Fruit fly (Drosophila melanogaster) whole organism, wandering third instar larva: Measurements from ENCODE around the gene CG10182.
A peak's percentile ranks its signal among the peaks of the same experiment; 100 is the strongest.

Source experiments
- Abd-B ChIP-seq: fragments of >200 bp; optimal IDR thresholded peaks from 2 replicates; lab custom pipeline; 2017; ENCODE audit warnings: missing biosample characterization, missing genetic modification characterization
- CG32264 ChIP-seq: fragments of 200-800 bp; sonication (Bioruptor generic); optimal IDR thresholded peaks from 2 replicates; lab custom pipeline; 2016; ENCODE audit warnings: missing biosample characterization, missing genetic modification characterization
- CG9705 ChIP-seq: fragments of 200-800 bp; sonication (Bioruptor generic); optimal IDR thresholded peaks from 2 replicates; lab custom pipeline; 2018; ENCODE audit warnings: missing biosample characterization, mild to moderate bottlenecking, missing genetic modification characterization
- CrebA ChIP-seq: fragments of 200-800 bp; sonication (Bioruptor generic); optimal IDR thresholded peaks from 2 replicates; lab custom pipeline; 2016; ENCODE audit warnings: missing biosample characterization, mild to moderate bottlenecking, missing genetic modification characterization, borderline replicate concordance
- Dfd ChIP-seq: fragments of >200 bp; optimal IDR thresholded peaks from 2 replicates; lab custom pipeline; 2017; ENCODE audit warnings: missing biosample characterization, missing genetic modification characterization
- Dif ChIP-seq: fragments of 200-275, 200-300 bp; sonication (Bioruptor generic); optimal IDR thresholded peaks from 2 replicates; lab custom pipeline; 2018; ENCODE audit warnings: missing biosample characterization, missing genetic modification characterization; ENCODE audit not compliant: partially characterized antibody
- GATAd ChIP-seq: sonication (Bioruptor generic); optimal IDR thresholded peaks from 2 replicates; lab custom pipeline; 2016; ENCODE audit warnings: missing biosample characterization, missing genetic modification characterization
- HLH106 ChIP-seq: fragments of 200-800 bp; optimal IDR thresholded peaks from 3 replicates; lab custom pipeline; 2019; ENCODE audit warnings: missing biosample characterization, mild to moderate bottlenecking, missing genetic modification characterization, moderate library complexity
- Hnf4 ChIP-seq: fragments of 200-800 bp; sonication (Bioruptor generic); optimal IDR thresholded peaks from 2 replicates; lab custom pipeline; 2016; ENCODE audit warnings: missing biosample characterization, mild to moderate bottlenecking, missing genetic modification characterization
- Hr78 ChIP-seq: fragments of >200 bp; optimal IDR thresholded peaks from 2 replicates; lab custom pipeline; 2017; ENCODE audit warnings: missing biosample characterization, missing genetic modification characterization
- Hr83 ChIP-seq: fragments of 200-300 bp; sonication (Bioruptor generic); optimal IDR thresholded peaks from 2 replicates; lab custom pipeline; 2016; ENCODE audit warnings: missing biosample characterization, mild to moderate bottlenecking, missing genetic modification characterization, moderate library complexity; ENCODE audit not compliant: poor library complexity, severe bottlenecking
- Jra ChIP-seq: sonication (Bioruptor generic); optimal IDR thresholded peaks from 2 replicates; lab custom pipeline; 2016; ENCODE audit warnings: missing biosample characterization, missing genetic modification characterization
- Mio ChIP-seq: sonication (Bioruptor generic); optimal IDR thresholded peaks from 2 replicates; lab custom pipeline; 2016; ENCODE audit warnings: missing biosample characterization, missing genetic modification characterization
- Myc ChIP-seq: fragments of >200 bp; optimal IDR thresholded peaks from 2 replicates; lab custom pipeline; 2017
- N ChIP-seq: fragments of >200 bp; optimal IDR thresholded peaks from 2 replicates; lab custom pipeline; 2018; ENCODE audit warnings: missing biosample characterization, missing external identifiers, missing genetic modification characterization
- OdsH ChIP-seq: fragments of 200-800 bp; sonication (Bioruptor generic); optimal IDR thresholded peaks from 2 replicates; lab custom pipeline; 2016; ENCODE audit warnings: missing biosample characterization, mild to moderate bottlenecking, missing genetic modification characterization
- Rel ChIP-seq, 2 experiments: fragments of 200-800 bp; sonication (Bioruptor generic) in 1 of 2; optimal IDR thresholded peaks; 2 replicates in 1 of 2; 3 replicates in 1 of 2; lab custom pipeline; 2016 to 2019; ENCODE audit warnings: mild to moderate bottlenecking in 2 of 2, missing biosample characterization in 2 of 2, missing genetic modification characterization in 2 of 2, moderate library complexity in 1 of 2
- Sp1 ChIP-seq: fragments of 200-800 bp; sonication (Bioruptor generic); optimal IDR thresholded peaks from 3 replicates; lab custom pipeline; 2019; ENCODE audit warnings: missing biosample characterization, mild to moderate bottlenecking, missing genetic modification characterization, moderate library complexity
- Vsx2 ChIP-seq: fragments of 200-300, 225-300 bp; sonication (Bioruptor generic); optimal IDR thresholded peaks from 2 replicates; lab custom pipeline; 2018; ENCODE audit warnings: missing biosample characterization, missing genetic modification characterization; ENCODE audit not compliant: partially characterized antibody
- br ChIP-seq: fragments of 200-800 bp; sonication (Bioruptor generic); optimal IDR thresholded peaks from 2 replicates; lab custom pipeline; 2016; ENCODE audit warnings: missing biosample characterization, missing genetic modification characterization
- brk ChIP-seq: fragments of 200-800 bp; sonication (Bioruptor generic); optimal IDR thresholded peaks from 2 replicates; lab custom pipeline; 2016; ENCODE audit warnings: missing biosample characterization, mild to moderate bottlenecking, missing genetic modification characterization
- dl ChIP-seq, 2 experiments: fragments of 175-275, 200-275 bp in 1 of 2; fragments of 200-275 bp in 1 of 2; sonication (Bioruptor generic); optimal IDR thresholded peaks; lab custom pipeline; 2018; ENCODE audit warnings: mild to moderate bottlenecking in 2 of 2, missing biosample characterization in 2 of 2, missing genetic modification characterization in 2 of 2, moderate library complexity in 2 of 2; ENCODE audit not compliant: partially characterized antibody in 2 of 2, insufficient read depth in 1 of 2
- dmrt93B ChIP-seq: fragments of 200-800 bp; sonication (Bioruptor generic); optimal IDR thresholded peaks from 2 replicates; lab custom pipeline; 2018; ENCODE audit warnings: missing biosample characterization, mild to moderate bottlenecking, missing genetic modification characterization
- dsf ChIP-seq: sonication (Bioruptor generic); optimal IDR thresholded peaks from 2 replicates; lab custom pipeline; 2016; ENCODE audit warnings: missing biosample characterization, missing genetic modification characterization, borderline replicate concordance
- ey ChIP-seq: fragments of 200-800 bp; sonication (Bioruptor generic); optimal IDR thresholded peaks from 2 replicates; lab custom pipeline; 2016; ENCODE audit warnings: missing biosample characterization, missing genetic modification characterization
- foxo ChIP-seq, 2 experiments: fragments of 200-800 bp; sonication (Bioruptor generic); optimal IDR thresholded peaks; 2 replicates in 1 of 2; 3 replicates in 1 of 2; lab custom pipeline; 2016 to 2017; ENCODE audit warnings: missing biosample characterization in 2 of 2, missing genetic modification characterization in 2 of 2
- fru ChIP-seq: fragments of 200-800 bp; sonication (Bioruptor generic); optimal IDR thresholded peaks from 3 replicates; lab custom pipeline; 2016; ENCODE audit warnings: missing biosample characterization, mild to moderate bottlenecking, missing genetic modification characterization
- h ChIP-seq: fragments of 200-800 bp; sonication (Bioruptor generic); optimal IDR thresholded peaks from 3 replicates; lab custom pipeline; 2016; ENCODE audit warnings: missing biosample characterization, mild to moderate bottlenecking, missing genetic modification characterization
- jim ChIP-seq: fragments of 175-275, 200-325 bp; sonication (Bioruptor generic); optimal IDR thresholded peaks from 2 replicates; lab custom pipeline; 2016; ENCODE audit warnings: missing biosample characterization, mild to moderate bottlenecking, missing genetic modification characterization
- lola ChIP-seq: fragments of >200 bp; optimal IDR thresholded peaks from 2 replicates; lab custom pipeline; 2017; ENCODE audit warnings: missing biosample characterization, missing genetic modification characterization
- pan ChIP-seq: fragments of >200 bp; optimal IDR thresholded peaks from 2 replicates; lab custom pipeline; 2017
- psq ChIP-seq: fragments of 200-800 bp; sonication (Bioruptor generic); optimal IDR thresholded peaks from 3 replicates; lab custom pipeline; 2017; ENCODE audit warnings: missing biosample characterization, mild to moderate bottlenecking, missing genetic modification characterization, moderate library complexity
- rgr ChIP-seq: fragments of 200-800 bp; sonication (Bioruptor generic); optimal IDR thresholded peaks from 3 replicates; lab custom pipeline; 2016; ENCODE audit warnings: missing biosample characterization, mild to moderate bottlenecking, missing genetic modification characterization
- sage ChIP-seq: fragments of 200-800 bp; sonication (Bioruptor generic); optimal IDR thresholded peaks from 2 replicates; lab custom pipeline; 2016; ENCODE audit warnings: missing biosample characterization, mild to moderate bottlenecking, missing genetic modification characterization
- sv ChIP-seq: fragments of 200-800 bp; sonication (Bioruptor generic); optimal IDR thresholded peaks from 3 replicates; lab custom pipeline; 2016; ENCODE audit warnings: missing biosample characterization, missing genetic modification characterization
- tai ChIP-seq: sonication (Bioruptor generic); optimal IDR thresholded peaks from 2 replicates; lab custom pipeline; 2016; ENCODE audit warnings: missing biosample characterization, missing genetic modification characterization
- usp ChIP-seq: fragments of >200 bp; optimal IDR thresholded peaks from 2 replicates; lab custom pipeline; 2017; ENCODE audit warnings: missing biosample characterization, missing genetic modification characterization
- woc ChIP-seq: sonication (Bioruptor generic); optimal IDR thresholded peaks from 2 replicates; lab custom pipeline; 2016; ENCODE audit warnings: missing biosample characterization, mild to moderate bottlenecking, missing genetic modification characterization

Gene CG10182

DNA sequence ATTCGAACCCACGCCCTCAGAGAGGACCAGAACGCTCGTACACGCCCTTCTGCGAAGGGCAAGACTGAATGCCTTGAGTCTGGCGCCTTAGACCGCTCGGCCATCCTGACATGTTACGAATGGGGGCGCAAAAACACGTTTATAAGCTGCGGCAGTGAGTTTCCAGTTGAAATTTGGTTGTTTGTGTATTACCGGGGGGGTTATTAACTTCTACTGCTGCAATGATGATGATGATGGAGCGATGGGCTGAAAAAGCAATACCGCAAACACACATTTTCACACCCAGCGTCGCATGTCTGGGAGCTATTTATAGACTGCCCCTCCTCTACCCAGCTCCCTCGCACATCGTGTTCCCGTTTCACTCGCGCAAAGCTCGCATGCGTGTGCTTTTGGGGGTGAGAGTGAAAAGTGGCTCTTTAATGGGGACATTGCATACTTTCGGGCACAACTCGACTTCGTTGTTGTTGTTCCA lies 11.8 kb upstream of the CG10182 start:
- no peak for TF ChIP-seq dl (GFP tag; optimal IDR thresholded peaks at IDR 0.05; lab: Kevin White, UChicago; ENCODE audit: insufficient read depth in 1 of 2, partially characterized antibody in 2 of 2)
- TF ChIP-seq Vsx2 (GFP tag; lab: Kevin White, UChicago): no peak
- peak; percentile 55 for TF ChIP-seq h (GFP tag; lab: Kevin White, UChicago)
- TF ChIP-seq pan: no peak
- no peak for TF ChIP-seq ey (GFP tag; lab: Kevin White, UChicago)
- TF ChIP-seq CG9705: no peak
- no peak for TF ChIP-seq brk (GFP tag; lab: Kevin White, UChicago)
- TF ChIP-seq usp (GFP tag; lab: Kevin White, UChicago): no peak
- TF ChIP-seq Hnf4 (GFP tag; lab: Kevin White, UChicago): no peak
- no peak for TF ChIP-seq Rel (GFP tag; optimal IDR thresholded peaks at IDR 0.05; lab: Kevin White, UChicago)
- TF ChIP-seq Rel (tag; optimal IDR thresholded peaks at IDR 0.05; lab: Kevin White, UChicago): no peak
- TF ChIP-seq Jra (GFP tag; lab: Kevin White, UChicago): no peak
- no peak for TF ChIP-seq foxo (GFP tag; optimal IDR thresholded peaks at IDR 0.05; lab: Kevin White, UChicago)
- peak; percentile 30 for TF ChIP-seq Dif (GFP tag; lab: Kevin White, UChicago)
- no peak for TF ChIP-seq Mio (GFP tag; lab: Kevin White, UChicago)
- TF ChIP-seq woc (GFP tag; lab: Kevin White, UChicago): no peak
- no peak for TF ChIP-seq sv
- no peak for TF ChIP-seq Dfd
- no peak for TF ChIP-seq HLH106 (tag; lab: Kevin White, UChicago)
- TF ChIP-seq Myc (lab: Kevin White, UChicago): peak; percentile 81
- TF ChIP-seq tai (GFP tag; lab: Kevin White, UChicago): no peak
- no peak for TF ChIP-seq Abd-B (GFP tag; lab: Kevin White, UChicago)
- TF ChIP-seq sage (GFP tag; lab: Kevin White, UChicago): no peak
- TF ChIP-seq CrebA (GFP tag; lab: Kevin White, UChicago): peak; percentile 21
- TF ChIP-seq jim: no peak
- no peak for TF ChIP-seq psq (GFP tag; lab: Kevin White, UChicago)
- TF ChIP-seq br (GFP tag; lab: Kevin White, UChicago): no peak
- no peak for TF ChIP-seq dsf (GFP tag; lab: Kevin White, UChicago)
- no peak for TF ChIP-seq fru (GFP tag; lab: Kevin White, UChicago)
- peak; percentile 33 for TF ChIP-seq N (GFP tag; lab: Kevin White, UChicago)
- TF ChIP-seq rgr (GFP tag; lab: Kevin White, UChicago): no peak
- TF ChIP-seq Sp1 (GFP tag; lab: Kevin White, UChicago): no peak
- no peak for TF ChIP-seq dmrt93B (GFP tag; lab: Kevin White, UChicago)
- no peak for TF ChIP-seq Hr78 (GFP tag; lab: Kevin White, UChicago)
- no peak for TF ChIP-seq Hr83 (GFP tag; lab: Kevin White, UChicago)
- TF ChIP-seq CG32264 (GFP tag; lab: Kevin White, UChicago): no peak
- no peak for TF ChIP-seq GATAd (GFP tag; lab: Kevin White, UChicago)
- TF ChIP-seq OdsH (GFP tag; lab: Kevin White, UChicago): no peak
- no peak for TF ChIP-seq lola (GFP tag; lab: Kevin White, UChicago)
- TF ChIP-seq, all 38 proteins: peak for 5

DNA sequence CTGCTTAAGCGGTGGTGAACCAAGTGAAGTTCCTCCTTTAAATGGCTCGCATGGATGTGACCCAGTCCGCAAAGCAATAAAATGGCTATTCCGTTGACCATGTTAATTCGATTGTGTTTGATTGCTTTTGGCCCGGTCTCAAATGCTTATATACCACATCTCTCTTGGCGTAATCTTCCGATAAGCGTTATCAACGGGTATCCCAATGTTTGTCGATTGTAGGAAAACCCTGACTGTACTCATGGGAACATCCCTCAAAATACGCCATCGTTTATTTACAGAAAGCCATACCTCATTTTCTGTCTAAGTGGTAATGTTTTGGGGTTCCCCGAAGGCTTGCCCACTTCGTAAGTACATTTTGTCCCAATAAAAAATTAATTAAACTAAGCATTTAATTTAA lies 9.3 kb upstream of the CG10182 start, which contains the start of gene CG10183:
Gene CG10183 (minus strand): TSS at position 101 of the 400 bp plus-strand sequence.
- TF ChIP-seq br (GFP tag; lab: Kevin White, UChicago) (no peak), Rel (GFP tag; optimal IDR thresholded peaks at IDR 0.05; lab: Kevin White, UChicago) (no peak), Rel (tag; optimal IDR thresholded peaks at IDR 0.05; lab: Kevin White, UChicago) (peak; percentile 64)

DNA sequence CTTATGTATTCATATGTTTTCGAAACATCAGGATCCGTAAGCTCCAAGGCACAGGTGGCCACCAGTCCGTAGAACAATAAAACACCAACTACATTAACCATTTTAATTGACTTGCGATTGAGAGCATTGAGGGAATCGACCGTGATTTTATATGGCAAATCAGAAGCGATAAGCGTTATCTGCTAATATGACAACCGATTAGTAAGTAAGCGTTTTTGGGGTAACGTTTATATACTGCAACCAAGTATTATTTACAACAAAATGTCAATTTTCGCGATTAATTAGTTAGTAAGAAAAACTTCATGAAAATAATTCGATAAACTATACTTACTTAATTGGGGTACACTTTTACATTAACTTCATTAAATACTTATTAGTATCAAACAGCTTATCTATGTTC lies 6.6 kb upstream of the CG10182 start, which contains the start of gene CG16723:
Gene CG16723 (minus strand): TSS at position 101 of the 400 bp plus-strand sequence.
- TF ChIP-seq Dif (GFP tag; lab: Kevin White, UChicago) (no peak), Vsx2 (GFP tag; lab: Kevin White, UChicago) (no peak), sage (GFP tag; lab: Kevin White, UChicago) (no peak)
- TF ChIP-seq, all 38 proteins: peak for 0
